Fruit fly (Drosophila melanogaster): Measurements from ENCODE around the gene CG10154.
A peak's percentile ranks its signal among the peaks of the same experiment; 100 is the strongest.

Gene CG10154

dm6 chr3L:13442400-13442799 is 5.5 kb upstream of the CG10154 start, which contains the start of gene cmb (continued):
- no peak for TF ChIP-seq Hmr (GFP tag; optimal IDR thresholded peaks at IDR 0.05)
- no peak for TF ChIP-seq CHES-1-like (GFP tag; optimal IDR thresholded peaks at IDR 0.05)
- no peak for TF ChIP-seq CG13123 (GFP tag; optimal IDR thresholded peaks at IDR 0.05)
- 0 out of 2 replicates have a peak, but pooled peaks have one; percentile 18 for TF ChIP-seq CG4360 (GFP tag; IDR thresholded peaks at IDR 0.05)
- TF ChIP-seq Blimp-1 (GFP tag; optimal IDR thresholded peaks at IDR 0.05), result no peak
- TF ChIP-seq ap (GFP tag; IDR thresholded peaks at IDR 0.05), result no peak
- TF ChIP-seq Aef1 (GFP tag; IDR thresholded peaks at IDR 0.05), result no peak
- TF ChIP-seq nom (GFP tag; optimal IDR thresholded peaks at IDR 0.05), result peak; percentile 93
- TF ChIP-seq bigmax (GFP tag; optimal IDR thresholded peaks at IDR 0.05), result no peak
- no peak for TF ChIP-seq ind (GFP tag; optimal IDR thresholded peaks at IDR 0.05)
- TF ChIP-seq stc (GFP tag; IDR thresholded peaks at IDR 0.05), result no peak
- no peak for TF ChIP-seq CG11456 (GFP tag; IDR thresholded peaks at IDR 0.05)
- no peak for TF ChIP-seq CG12236 (GFP tag; optimal IDR thresholded peaks at IDR 0.05)
- no peak for TF ChIP-seq Stat92E (GFP tag; optimal IDR thresholded peaks at IDR 0.05)
- peak; percentile 39 for TF ChIP-seq CG4617 (GFP tag; optimal IDR thresholded peaks at IDR 0.05; ENCODE audit: borderline replicate concordance)
- no peak for TF ChIP-seq sug (tag; optimal IDR thresholded peaks at IDR 0.05)
- TF ChIP-seq jumu (GFP tag; optimal IDR thresholded peaks at IDR 0.05), result no peak
- no peak for TF ChIP-seq CG6254 (GFP tag; optimal IDR thresholded peaks at IDR 0.05)
- no peak for TF ChIP-seq CG11093 (GFP tag; IDR thresholded peaks at IDR 0.05)
- peak; percentile 90 for TF ChIP-seq Drgx (GFP tag; IDR thresholded peaks at IDR 0.05)
- TF ChIP-seq Lim3 (GFP tag; IDR thresholded peaks at IDR 0.05), result no peak
- no peak for TF ChIP-seq ERR (GFP tag; optimal IDR thresholded peaks at IDR 0.05)
- no peak for TF ChIP-seq oc (tag; optimal IDR thresholded peaks at IDR 0.05)
- TF ChIP-seq maf-S (GFP tag; optimal IDR thresholded peaks at IDR 0.05), result no peak
- no peak for TF ChIP-seq CG17385 (GFP tag; optimal IDR thresholded peaks at IDR 0.05)
- TF ChIP-seq lov (optimal IDR thresholded peaks at IDR 0.05), result no peak
- TF ChIP-seq lov (GFP tag; IDR thresholded peaks at IDR 0.05), result no peak
- TF ChIP-seq CG15073 (GFP tag; optimal IDR thresholded peaks at IDR 0.05), result no peak
- no peak for TF ChIP-seq so (GFP tag; IDR thresholded peaks at IDR 0.05)
- peak; percentile 52 for TF ChIP-seq CG3281 (GFP tag; optimal IDR thresholded peaks at IDR 0.05)
- no peak for TF ChIP-seq insv (GFP tag; optimal IDR thresholded peaks at IDR 0.05)
- no peak for TF ChIP-seq h (optimal IDR thresholded peaks at IDR 0.05)
- peak; percentile 27 for TF ChIP-seq Med (GFP tag)
- no peak for TF ChIP-seq CG6689 (GFP tag; IDR thresholded peaks at IDR 0.05)
- no peak for TF ChIP-seq CG10565 (GFP tag; optimal IDR thresholded peaks at IDR 0.05)
- TF ChIP-seq gsb (GFP tag; IDR thresholded peaks at IDR 0.05), result no peak
- TF ChIP-seq CG18619 (GFP tag; optimal IDR thresholded peaks at IDR 0.05), result no peak
- no peak for TF ChIP-seq CG7987 (GFP tag; optimal IDR thresholded peaks at IDR 0.05)
- no peak for TF ChIP-seq CG8089 (GFP tag; optimal IDR thresholded peaks at IDR 0.05)
- no peak for TF ChIP-seq Lpt (GFP tag; optimal IDR thresholded peaks at IDR 0.05)
- no peak for TF ChIP-seq CG4404 (GFP tag; IDR thresholded peaks at IDR 0.05)
- no peak for TF ChIP-seq CG13894 (tag; optimal IDR thresholded peaks at IDR 0.05)
- TF ChIP-seq C15 (GFP tag; IDR thresholded peaks at IDR 0.05), result no peak
- TF ChIP-seq Dll (GFP tag; IDR thresholded peaks at IDR 0.05; ENCODE audit: partially characterized antibody), result no peak
- TF ChIP-seq nmo (GFP tag; optimal IDR thresholded peaks at IDR 0.05), result peak; percentile 8
- TF ChIP-seq CG34224 (GFP tag; IDR thresholded peaks at IDR 0.05; ENCODE audit: partially characterized antibody), result no peak
- no peak for TF ChIP-seq sna (GFP tag; IDR thresholded peaks at IDR 0.05; ENCODE audit: partially characterized antibody)
- TF ChIP-seq CG2678 (tag; optimal IDR thresholded peaks at IDR 0.05), result no peak
- no peak for TF ChIP-seq chn (GFP tag; optimal IDR thresholded peaks at IDR 0.05)
- no peak for TF ChIP-seq prd (optimal IDR thresholded peaks at IDR 0.05)
- TF ChIP-seq prd (GFP tag; IDR thresholded peaks at IDR 0.05), result no peak
- TF ChIP-seq CG8281 (tag; optimal IDR thresholded peaks at IDR 0.05), result no peak
